Fruit fly (Drosophila melanogaster) whole organism, wandering third instar larva: Measurements from ENCODE around the gene eIF2beta.

Source experiments
- Abd-B ChIP-seq: fragments of >200 bp; optimal IDR thresholded peaks from 2 replicates; lab custom pipeline; 2017; ENCODE audit warnings: missing biosample characterization, missing genetic modification characterization
- Dfd ChIP-seq: fragments of >200 bp; optimal IDR thresholded peaks from 2 replicates; lab custom pipeline; 2017; ENCODE audit warnings: missing biosample characterization, missing genetic modification characterization
- Hr83 ChIP-seq: fragments of 200-300 bp; sonication (Bioruptor generic); optimal IDR thresholded peaks from 2 replicates; lab custom pipeline; 2016; ENCODE audit warnings: missing biosample characterization, mild to moderate bottlenecking, missing genetic modification characterization, moderate library complexity; ENCODE audit not compliant: poor library complexity, severe bottlenecking
- OdsH ChIP-seq: fragments of 200-800 bp; sonication (Bioruptor generic); optimal IDR thresholded peaks from 2 replicates; lab custom pipeline; 2016; ENCODE audit warnings: missing biosample characterization, mild to moderate bottlenecking, missing genetic modification characterization
- br ChIP-seq: fragments of 200-800 bp; sonication (Bioruptor generic); optimal IDR thresholded peaks from 2 replicates; lab custom pipeline; 2016; ENCODE audit warnings: missing biosample characterization, missing genetic modification characterization
- brk ChIP-seq: fragments of 200-800 bp; sonication (Bioruptor generic); optimal IDR thresholded peaks from 2 replicates; lab custom pipeline; 2016; ENCODE audit warnings: missing biosample characterization, mild to moderate bottlenecking, missing genetic modification characterization
- fru ChIP-seq: fragments of 200-800 bp; sonication (Bioruptor generic); optimal IDR thresholded peaks from 3 replicates; lab custom pipeline; 2016; ENCODE audit warnings: missing biosample characterization, mild to moderate bottlenecking, missing genetic modification characterization
- pan ChIP-seq: fragments of >200 bp; optimal IDR thresholded peaks from 2 replicates; lab custom pipeline; 2017
- psq ChIP-seq: fragments of 200-800 bp; sonication (Bioruptor generic); optimal IDR thresholded peaks from 3 replicates; lab custom pipeline; 2017; ENCODE audit warnings: missing biosample characterization, mild to moderate bottlenecking, missing genetic modification characterization, moderate library complexity
- tai ChIP-seq: sonication (Bioruptor generic); optimal IDR thresholded peaks from 2 replicates; lab custom pipeline; 2016; ENCODE audit warnings: missing biosample characterization, missing genetic modification characterization
- usp ChIP-seq: fragments of >200 bp; optimal IDR thresholded peaks from 2 replicates; lab custom pipeline; 2017; ENCODE audit warnings: missing biosample characterization, missing genetic modification characterization

- no peak for TF ChIP-seq brk
- no peak for TF ChIP-seq br
- no peak for TF ChIP-seq psq (GFP tag; lab: Kevin White, UChicago)
- no peak for TF ChIP-seq pan (lab: Kevin White, UChicago)
- no peak for TF ChIP-seq usp (GFP tag; lab: Kevin White, UChicago)
- no peak for TF ChIP-seq Dfd
- TF ChIP-seq Hr83 (GFP tag; lab: Kevin White, UChicago): no peak
- TF ChIP-seq fru (GFP tag; lab: Kevin White, UChicago): no peak
- no peak for TF ChIP-seq tai (GFP tag; lab: Kevin White, UChicago)
- TF ChIP-seq OdsH (GFP tag; lab: Kevin White, UChicago): no peak
- no peak for TF ChIP-seq Abd-B (GFP tag; lab: Kevin White, UChicago)
Measured at dm6 chr3L:12482246-12482645, 44.3 kb downstream of the eIF2beta start, which contains the start of gene CG33725.
